Fruit fly (Drosophila melanogaster) S2 (cell line): ENCODE measurements around the gene Calx.

Experiments used
- CG8478 ChIP-seq: fragments of >200 bp; optimal IDR thresholded peaks from 2 replicates; lab custom pipeline; 2018
- CTCF ChIP-seq, 2 experiments: fragments of >200 bp; optimal IDR thresholded peaks; 2 replicates each; lab custom pipeline; 2018

DNA sequence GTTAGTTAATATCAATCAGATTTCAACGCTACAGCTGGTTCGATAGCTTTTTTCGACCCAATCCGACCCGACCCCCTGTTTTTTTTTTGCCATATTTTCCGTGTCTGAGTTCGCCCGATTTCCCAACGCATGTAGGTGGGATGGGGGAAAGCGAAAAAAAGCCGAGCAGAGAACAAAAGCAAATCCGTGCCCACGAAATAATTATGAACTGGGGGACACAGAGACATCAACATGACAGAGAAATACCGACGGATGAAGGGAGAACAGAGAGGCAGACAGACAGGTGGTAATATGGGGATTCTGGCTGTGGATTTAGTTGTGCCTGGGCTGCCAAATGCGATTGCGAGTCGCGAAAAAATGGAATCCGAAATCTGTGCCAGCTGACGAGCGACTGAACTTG lies 11.1 kb downstream of the Calx start:
- no peak for TF ChIP-seq CTCF (optimal IDR thresholded peaks at IDR 0.05; lab: Kevin White, UChicago)
- no peak for TF ChIP-seq CG8478 (lab: Kevin White, UChicago)
